Worm (Caenorhabditis elegans) whole organism, midembryonic: ENCODE data around the gene srbc-1.

Experiments
- cog-1 ChIP-seq: sonication (generic microtip); optimal IDR thresholded peaks from 2 replicates; lab custom pipeline; 2016; ENCODE audit warnings: missing genetic modification characterization, missing compliant biosample characterization
- flt-1 ChIP-seq: fragments of 200-800 bp; sonication (Bioruptor generic); IDR thresholded peaks from 2 replicates; pipeline ENCODE4 v1.3.6; 2022; ENCODE audit warnings: missing genetic modification characterization, missing compliant biosample characterization
- klf-2 ChIP-seq: fragments of 200-800 bp; sonication (Bioruptor generic); conservative IDR thresholded peaks from 2 replicates; pipeline ENCODE4 v1.3.6; 2022; ENCODE audit warnings: missing genetic modification reagents, missing genetic modification characterization, missing compliant biosample characterization
- med-1 ChIP-seq: sonication (generic microtip); optimal IDR thresholded peaks from 2 replicates; lab custom pipeline; 2017; ENCODE audit warnings: missing genetic modification characterization, mild to moderate bottlenecking, missing compliant biosample characterization, antibody characterized with exemption, missing genetic modification reagents; ENCODE audit not compliant: insufficient read depth
- ref-1 ChIP-seq: fragments of 200-800 bp; sonication (Bioruptor generic); conservative IDR thresholded peaks from 2 replicates; pipeline ENCODE4 v1.3.6; 2022; ENCODE audit warnings: missing genetic modification reagents, missing genetic modification characterization, missing compliant biosample characterization
- tab-1 ChIP-seq: fragments of 200-800 bp; sonication (Bioruptor generic); IDR thresholded peaks from 2 replicates; pipeline ENCODE4 v1.3.6; 2022; ENCODE audit warnings: missing genetic modification characterization, missing compliant biosample characterization
- ztf-23 ChIP-seq: fragments of 200-800 bp; sonication (Bioruptor generic); IDR thresholded peaks from 2 replicates; pipeline ENCODE4 v1.3.6; 2022; ENCODE audit warnings: missing genetic modification reagents, missing genetic modification characterization, missing compliant biosample characterization
- ztf-29 ChIP-seq: fragments of 200-800 bp; sonication (Bioruptor generic); IDR thresholded peaks from 2 replicates; pipeline ENCODE4 v1.3.6; 2022; ENCODE audit warnings: missing genetic modification reagents, missing genetic modification characterization, missing compliant biosample characterization

DNA sequence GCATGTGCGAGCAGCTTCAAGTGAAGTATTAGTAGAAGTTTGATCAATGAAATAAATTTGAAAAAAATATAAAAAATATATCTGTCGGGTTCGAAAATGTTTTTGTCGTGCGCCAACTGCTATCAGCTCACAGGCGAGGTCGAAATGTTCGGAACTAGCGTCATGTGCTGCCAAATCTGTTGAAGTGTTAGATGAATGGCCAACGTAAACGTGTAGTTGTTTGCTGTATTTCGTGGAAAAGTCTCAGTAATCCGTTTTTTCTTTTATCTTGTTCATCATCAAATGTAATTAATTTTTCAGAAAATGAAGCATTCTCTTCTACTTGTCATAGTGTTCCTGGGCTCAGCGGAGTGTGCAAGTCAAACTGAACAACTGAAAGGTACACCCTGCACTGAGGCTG lies 48.1 kb upstream of the srbc-1 start, which contains the start of gene C17B7.15:
- no peak for TF ChIP-seq ref-1 (GFP tag; lab: Robert Waterston, UW)
- TF ChIP-seq ztf-29 (GFP tag; lab: Robert Waterston, UW) = no peak
- TF ChIP-seq cog-1 (tag; lab: Kevin White, UChicago) = no peak
- TF ChIP-seq flt-1 (GFP tag; lab: Robert Waterston, UW) = no peak
- no peak for TF ChIP-seq klf-2 (GFP tag; lab: Robert Waterston, UW)
- TF ChIP-seq ztf-23 (GFP tag; lab: Robert Waterston, UW) = no peak
- TF ChIP-seq tab-1 (GFP tag; lab: Robert Waterston, UW) = no peak
- no peak for TF ChIP-seq med-1 (GFP tag; lab: Kevin White, UChicago)
